Worm (Caenorhabditis elegans): Measurements from ENCODE around the gene efa-6.

efa-6 gene

ce11 chrIV:12558925-12559450, 55.5 kb downstream of the efa-6 start, which contains the start of the genes ZK795.2 and ZK795.3:
ZK795.2 (minus strand) TSS chrIV:12558975.
ZK795.3 (plus strand) TSS chrIV:12559365.
- no peak for TF ChIP-seq unc-62 (GFP tag; optimal IDR thresholded peaks at IDR 0.05)
